Worm (Caenorhabditis elegans): Measurements from ENCODE around the gene snpc-1.1.

Gene snpc-1.1

DNA sequence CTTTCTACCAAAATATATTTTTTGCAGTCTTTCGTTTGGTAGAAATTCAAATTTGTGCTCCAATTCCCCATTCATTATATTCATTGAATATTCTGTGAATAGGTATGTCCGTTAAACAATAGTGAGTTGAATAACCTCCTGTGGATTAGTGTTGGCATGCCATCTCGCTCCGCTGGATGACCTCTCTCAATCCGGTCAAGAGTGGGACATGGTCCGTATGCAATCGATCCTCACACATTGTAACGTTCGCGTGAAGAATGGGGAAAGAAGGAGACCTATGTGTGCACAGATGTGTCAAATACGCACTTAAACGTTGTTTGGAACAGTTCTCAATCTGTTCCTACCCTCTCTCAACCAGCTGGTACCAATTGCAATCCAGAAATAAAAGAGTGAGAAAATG, 32.1 kb upstream of the snpc-1.1 start:
- TF ChIP-seq fkh-6 (tag; optimal IDR thresholded peaks at IDR 0.05) (no peak), ceh-31 (tag; optimal IDR thresholded peaks at IDR 0.05) (peak; percentile 27)

DNA sequence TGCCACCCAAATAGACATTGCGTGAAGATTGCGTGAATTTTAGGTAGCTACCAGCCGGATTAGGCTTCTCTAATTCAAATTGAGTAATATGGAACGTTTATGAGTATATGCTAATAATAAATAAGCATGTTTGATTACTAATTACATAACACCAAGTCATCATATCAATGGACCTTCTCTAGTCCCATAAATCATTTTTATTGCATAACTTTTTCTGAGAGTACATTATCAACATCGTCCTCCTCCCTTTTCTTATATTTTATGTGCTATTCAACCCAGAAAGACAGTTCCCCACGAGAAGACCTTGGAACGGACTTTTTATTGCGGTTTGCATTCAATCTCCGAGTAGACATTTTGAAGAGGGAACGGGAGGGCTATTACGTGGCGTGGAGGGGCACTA, 31.2 kb upstream of the snpc-1.1 start:
- peak; percentile 15 for TF ChIP-seq sdc-2 (tag; optimal IDR thresholded peaks at IDR 0.05)
- no peak for TF ChIP-seq syd-9 (tag; optimal IDR thresholded peaks at IDR 0.05)
- no peak for TF ChIP-seq nfya-1 (tag; optimal IDR thresholded peaks at IDR 0.05)
- no peak for TF ChIP-seq mec-3 (tag; optimal IDR thresholded peaks at IDR 0.05; ENCODE audit: borderline replicate concordance)
- no peak for TF ChIP-seq sox-2 (GFP tag; IDR thresholded peaks at IDR 0.05)
- TF ChIP-seq elt-2 (tag; optimal IDR thresholded peaks at IDR 0.05), result peak; percentile 46
- no peak for TF ChIP-seq K02D7.2 (tag; optimal IDR thresholded peaks at IDR 0.05)
- TF ChIP-seq unc-55 (GFP tag; optimal IDR thresholded peaks at IDR 0.05), result peak; percentile 1
- TF ChIP-seq unc-86 (tag; optimal IDR thresholded peaks at IDR 0.05), result no peak
- no peak for TF ChIP-seq eyg-1 (tag; optimal IDR thresholded peaks at IDR 0.05)
- peak; percentile 39 for TF ChIP-seq ama-1 (optimal IDR thresholded peaks at IDR 0.05)

DNA sequence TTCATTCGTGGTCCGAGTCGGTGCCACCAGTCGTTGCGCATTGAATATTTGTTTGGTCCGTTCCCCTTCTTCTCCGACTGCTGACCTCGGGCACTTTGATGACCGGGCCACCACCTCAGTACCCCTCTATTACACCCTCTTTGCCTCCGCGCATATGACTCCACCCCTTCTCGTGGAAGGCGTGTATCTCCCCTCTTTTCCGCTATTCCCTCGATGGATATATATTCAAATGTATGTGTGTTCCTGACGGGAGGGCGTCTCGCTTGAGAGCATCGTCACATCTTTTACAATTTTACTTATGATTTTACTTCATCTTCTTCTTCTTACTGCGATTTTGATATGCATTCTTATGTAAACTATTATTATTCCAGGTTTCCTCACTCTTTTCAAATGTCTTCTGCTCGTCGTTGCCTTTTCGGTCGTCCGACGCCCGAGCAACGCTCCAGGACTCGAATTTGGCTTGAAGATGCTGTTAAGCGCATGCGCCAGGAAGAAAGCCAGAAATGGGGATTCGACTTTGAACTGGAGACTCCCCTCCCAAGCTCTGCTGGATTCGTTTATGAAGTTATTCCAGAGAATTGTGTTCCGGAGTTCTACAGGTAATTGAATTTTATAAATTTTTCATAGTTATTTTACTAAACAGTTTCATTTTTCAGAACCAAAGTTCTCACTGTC, 29.9 kb upstream of the snpc-1.1 start, which contains the start of gene cki-1:
cki-1 (plus strand) TSS at position 372 of the 675 bp plus-strand sequence.
- TF ChIP-seq pat-9 (tag; optimal IDR thresholded peaks at IDR 0.05) (no peak), fkh-6 (tag; optimal IDR thresholded peaks at IDR 0.05) (no peak), madf-2 (tag; optimal IDR thresholded peaks at IDR 0.05) (no peak), ama-1 (optimal IDR thresholded peaks at IDR 0.05) (peak; percentile 61), pros-1 (tag; optimal IDR thresholded peaks at IDR 0.05) (no peak), hlh-6 (tag; optimal IDR thresholded peaks at IDR 0.05) (peak; percentile 63), ceh-2 (tag; optimal IDR thresholded peaks at IDR 0.05) (peak; percentile 55), T23F11.4 (GFP tag; optimal IDR thresholded peaks at IDR 0.05) (no peak), pha-2 (tag; optimal IDR thresholded peaks at IDR 0.05) (no peak), hlh-8 (tag; optimal IDR thresholded peaks at IDR 0.05) (no peak), fax-1 (tag; optimal IDR thresholded peaks at IDR 0.05) (no peak), ceh-18 (tag; optimal IDR thresholded peaks at IDR 0.05) (no peak), rnt-1 (tag; optimal IDR thresholded peaks at IDR 0.05) (no peak), gmeb-2 (tag; optimal IDR thresholded peaks at IDR 0.05) (no peak), sox-2 (GFP tag; IDR thresholded peaks at IDR 0.05) (no peak), hlh-30 (tag; optimal IDR thresholded peaks at IDR 0.05; ENCODE audit: insufficient read depth) (peak; percentile 74), che-1 (tag; optimal IDR thresholded peaks at IDR 0.05) (no peak), ceh-30 (tag; optimal IDR thresholded peaks at IDR 0.05) (no peak), hlh-15 (tag; optimal IDR thresholded peaks at IDR 0.05) (no peak), elt-2 (tag; optimal IDR thresholded peaks at IDR 0.05) (peak; percentile 16), unc-55 (GFP tag; optimal IDR thresholded peaks at IDR 0.05) (no peak), unc-86 (tag; optimal IDR thresholded peaks at IDR 0.05) (no peak), syd-9 (tag; optimal IDR thresholded peaks at IDR 0.05) (peak; percentile 52), sdc-2 (tag; optimal IDR thresholded peaks at IDR 0.05) (peak; percentile 52), ceh-34 (tag; optimal IDR thresholded peaks at IDR 0.05) (peak; percentile 95), pqm-1 (tag; optimal IDR thresholded peaks at IDR 0.05) (no peak), ceh-48 (tag; optimal IDR thresholded peaks at IDR 0.05) (no peak), ceh-31 (tag; optimal IDR thresholded peaks at IDR 0.05) (peak; percentile 48), C38D4.7 (GFP tag; optimal IDR thresholded peaks at IDR 0.05) (no peak), tbx-2 (tag; optimal IDR thresholded peaks at IDR 0.05) (peak; percentile 36), eyg-1 (tag; optimal IDR thresholded peaks at IDR 0.05) (no peak), dve-1 (tag; optimal IDR thresholded peaks at IDR 0.05) (no peak), nhr-232 (tag; optimal IDR thresholded peaks at IDR 0.05) (peak; percentile 22), ceh-6 (GFP tag; optimal IDR thresholded peaks at IDR 0.05) (peak; percentile 7), sox-4 (tag; optimal IDR thresholded peaks at IDR 0.05) (no peak), F13H6.1 (tag; optimal IDR thresholded peaks at IDR 0.05) (peak; percentile 14), ref-2 (tag; optimal IDR thresholded peaks at IDR 0.05) (peak; percentile 15), K02D7.2 (tag; optimal IDR thresholded peaks at IDR 0.05) (no peak), ceh-19 (GFP tag; optimal IDR thresholded peaks at IDR 0.05) (peak; percentile 80), ceh-22 (tag; optimal IDR thresholded peaks at IDR 0.05) (no peak)

Measured in whole organism, late embryonic.